Fruit fly (Drosophila melanogaster): ENCODE measurements around the gene Acsx1L.

The Acsx1L gene

dm6 chr3R:19773125-19773524, at the start of gene Acsx1L:
Gene Acsx1L, minus strand, starts transcription at chr3R:19773225.
- TF ChIP-seq noc (tag; optimal IDR thresholded peaks at IDR 0.05): no peak

dm6 chr3R:19822138-19822537, 49.1 kb upstream of the Acsx1L start:
- TF ChIP-seq noc (tag; optimal IDR thresholded peaks at IDR 0.05): no peak

dm6 chr3R:19820994-19821393, 48.0 kb upstream of the Acsx1L start:
- no peak for TF ChIP-seq noc (tag; optimal IDR thresholded peaks at IDR 0.05)

dm6 chr3R:19816758-19817157, 43.7 kb upstream of the Acsx1L start:
- TF ChIP-seq noc (tag; optimal IDR thresholded peaks at IDR 0.05): no peak

- no peak for TF ChIP-seq noc (tag; optimal IDR thresholded peaks at IDR 0.05)
These were observed 40.2 kb upstream of the Acsx1L start for dm6 chr3R:19813217-19813616.

- TF ChIP-seq noc (tag; optimal IDR thresholded peaks at IDR 0.05): no peak
These were observed 39.4 kb upstream of the Acsx1L start for dm6 chr3R:19812472-19812871.

dm6 chr3R:19811510-19811909, 38.5 kb upstream of the Acsx1L start:
- no peak for TF ChIP-seq noc (tag; optimal IDR thresholded peaks at IDR 0.05)

dm6 chr3R:19808430-19808756, 35.4 kb upstream of the Acsx1L start:
- no peak for TF ChIP-seq noc (tag; optimal IDR thresholded peaks at IDR 0.05)

- TF ChIP-seq noc (tag; optimal IDR thresholded peaks at IDR 0.05): no peak
These were observed 34.9 kb upstream of the Acsx1L start for dm6 chr3R:19807745-19808429.

dm6 chr3R:19807148-19807547, 34.1 kb upstream of the Acsx1L start:
- no peak for TF ChIP-seq noc (tag; optimal IDR thresholded peaks at IDR 0.05)

dm6 chr3R:19804905-19805304, 31.9 kb upstream of the Acsx1L start:
- no peak for TF ChIP-seq noc (tag; optimal IDR thresholded peaks at IDR 0.05)

- no peak for TF ChIP-seq noc (tag; optimal IDR thresholded peaks at IDR 0.05)
These were observed 30.5 kb upstream of the Acsx1L start for dm6 chr3R:19803539-19803938.

- no peak for TF ChIP-seq noc (tag; optimal IDR thresholded peaks at IDR 0.05)
These were observed 29.5 kb upstream of the Acsx1L start for dm6 chr3R:19802508-19802907.

dm6 chr3R:19801752-19802151, 28.7 kb upstream of the Acsx1L start:
- TF ChIP-seq noc (tag; optimal IDR thresholded peaks at IDR 0.05): no peak

dm6 chr3R:19799614-19800013, 26.6 kb upstream of the Acsx1L start:
- TF ChIP-seq noc (tag; optimal IDR thresholded peaks at IDR 0.05): no peak

dm6 chr3R:19796835-19797234, 23.8 kb upstream of the Acsx1L start:
- TF ChIP-seq noc (tag; optimal IDR thresholded peaks at IDR 0.05): no peak

dm6 chr3R:19795332-19795731, 22.3 kb upstream of the Acsx1L start:
- TF ChIP-seq noc (tag; optimal IDR thresholded peaks at IDR 0.05): no peak

dm6 chr3R:19793661-19794060, 20.6 kb upstream of the Acsx1L start:
- no peak for TF ChIP-seq noc (tag; optimal IDR thresholded peaks at IDR 0.05)

Measured in whole organism, larva.